Worm (Caenorhabditis elegans): ENCODE measurements around the gene C01G5.4.

DNA sequence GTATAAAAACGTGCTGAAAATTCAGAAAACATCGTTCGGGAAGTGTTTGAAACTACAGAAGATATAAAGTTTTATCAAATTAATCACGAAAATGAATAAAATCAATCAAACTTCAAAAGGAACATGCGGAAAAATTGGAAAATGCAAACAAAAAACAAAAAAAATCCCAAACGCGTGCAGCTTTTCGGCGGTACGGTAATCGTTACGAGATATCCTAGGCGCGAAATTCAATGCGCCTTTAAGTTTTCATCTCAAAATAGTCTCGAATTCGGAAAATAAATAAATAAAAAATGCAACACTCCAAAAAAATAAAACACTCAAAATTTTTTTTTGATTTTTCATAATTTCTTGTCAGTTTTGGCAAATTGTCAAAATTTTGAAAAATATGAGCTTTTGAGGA, 1.7 kb upstream of the C01G5.4 start:
- no peak for TF ChIP-seq nhr-237 (tag; optimal IDR thresholded peaks at IDR 0.05)
- TF ChIP-seq ama-1 (optimal IDR thresholded peaks at IDR 0.05) = no peak

All from whole organism, L3 larva.